Worm (Caenorhabditis elegans): Measurements from ENCODE around the gene F59A7.7.

The F59A7.7 gene

DNA sequence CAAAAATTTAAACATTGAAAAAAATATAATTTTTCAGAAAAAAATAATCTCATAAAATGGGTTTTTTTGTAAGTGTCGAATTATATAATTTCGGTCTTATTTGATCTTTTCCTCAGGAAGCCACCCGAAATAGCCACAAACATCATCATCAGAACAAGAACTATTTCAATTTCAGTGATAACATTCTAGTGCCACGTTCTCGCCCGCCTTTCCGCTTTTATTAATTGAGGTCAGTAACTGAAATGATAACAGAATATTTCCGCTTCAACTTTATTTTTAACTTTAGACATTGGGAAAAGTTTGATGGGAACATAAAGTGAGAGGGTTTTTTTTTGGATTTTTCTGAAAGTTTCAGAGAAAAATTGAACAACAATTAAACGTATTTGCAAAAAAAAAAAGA, 22.7 kb upstream of the F59A7.7 start:
- TF ChIP-seq rbr-2 (tag; optimal IDR thresholded peaks at IDR 0.05) (no peak), nhr-10 (tag; optimal IDR thresholded peaks at IDR 0.05) (no peak), pqm-1 (tag; optimal IDR thresholded peaks at IDR 0.05) (peak; percentile 83), php-3 (GFP tag; IDR thresholded peaks at IDR 0.05) (no peak), spr-1 (tag; optimal IDR thresholded peaks at IDR 0.05) (no peak), ces-1 (GFP tag; optimal IDR thresholded peaks at IDR 0.05) (no peak), daf-19 (GFP tag; conservative IDR thresholded peaks at IDR 0.05) (no peak), daf-16 (GFP tag; optimal IDR thresholded peaks at IDR 0.05) (no peak), daf-16 (tag; optimal IDR thresholded peaks at IDR 0.05) (peak; percentile 31), dmd-6 (GFP tag; IDR thresholded peaks at IDR 0.05) (peak; percentile 36; the same call in 1 of the 2 replicates), ceh-44 (GFP tag; IDR thresholded peaks at IDR 0.05) (no peak), nhr-28 (tag; optimal IDR thresholded peaks at IDR 0.05) (peak; percentile 32), nhr-41 (GFP tag; IDR thresholded peaks at IDR 0.05) (no peak), unc-62 (GFP tag; optimal IDR thresholded peaks at IDR 0.05 in 1 of 2) (peak in 1 of 2 experiments; percentile 30), unc-62 (tag; optimal IDR thresholded peaks at IDR 0.05) (no peak), daf-8 (GFP tag; IDR thresholded peaks at IDR 0.05) (no peak), hmg-1.1 (GFP tag; IDR thresholded peaks at IDR 0.05) (no peak), skn-1 (tag; optimal IDR thresholded peaks at IDR 0.05) (no peak), hlh-11 (tag; optimal IDR thresholded peaks at IDR 0.05) (peak; percentile 8), lir-3 (tag; optimal IDR thresholded peaks at IDR 0.05) (no peak)

- TF ChIP-seq egl-43 (GFP tag; IDR thresholded peaks at IDR 0.05) (0 out of 2 replicates have a peak, but pooled peaks have one; percentile 40), set-16 (GFP tag; IDR thresholded peaks at IDR 0.05) (peak; percentile 90), aly-2 (tag; optimal IDR thresholded peaks at IDR 0.05) (no peak), cey-2 (tag; optimal IDR thresholded peaks at IDR 0.05; ENCODE audit: borderline replicate concordance, insufficient read depth) (no peak)
These were observed 20.5 kb upstream of the F59A7.7 start for ce11 chrV:1991381-1991780.

- TF ChIP-seq zfp-2 (tag; optimal IDR thresholded peaks at IDR 0.05), result no peak
- TF ChIP-seq spr-1 (tag; optimal IDR thresholded peaks at IDR 0.05), result no peak
- no peak for TF ChIP-seq snpc-4 (tag; optimal IDR thresholded peaks at IDR 0.05)
- TF ChIP-seq set-16 (GFP tag; IDR thresholded peaks at IDR 0.05), result peak; percentile 76
- no peak for TF ChIP-seq mes-2 (tag; optimal IDR thresholded peaks at IDR 0.05; ENCODE audit: poor library complexity, severe bottlenecking)
- no peak for TF ChIP-seq mdt-29 (GFP tag; IDR thresholded peaks at IDR 0.05)
- no peak for TF ChIP-seq nhr-48 (tag; optimal IDR thresholded peaks at IDR 0.05)
- TF ChIP-seq ZK546.5 (tag; optimal IDR thresholded peaks at IDR 0.05), result no peak
These were observed 19.3 kb upstream of the F59A7.7 start, which contains the start of gene tnt-4 for ce11 chrV:1992515-1992968. TSS of gene tnt-4 (minus strand) at chrV:1992918.

DNA sequence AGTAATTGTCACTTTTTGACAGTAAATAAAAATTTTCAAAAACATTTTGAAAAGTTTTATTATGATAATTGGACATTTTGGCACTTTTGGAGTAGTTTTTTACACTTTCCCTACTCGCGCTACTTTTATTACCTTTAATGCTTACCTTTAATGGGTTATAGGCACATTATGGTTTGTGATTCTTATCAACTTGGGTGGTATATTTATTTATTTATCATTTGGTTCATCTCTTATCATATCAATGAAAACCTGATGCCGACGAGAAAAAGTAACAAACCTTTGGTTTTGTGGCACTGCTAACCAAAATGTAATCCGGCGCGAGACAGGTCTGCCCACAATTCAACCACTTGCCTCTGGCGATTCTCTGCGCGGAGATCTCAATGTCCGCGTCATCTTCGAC, 13.5 kb upstream of the F59A7.7 start:
- TF ChIP-seq daf-16 (GFP tag; optimal IDR thresholded peaks at IDR 0.05) (no peak), daf-16 (tag; optimal IDR thresholded peaks at IDR 0.05) (peak; percentile 63), egl-27 (tag; optimal IDR thresholded peaks at IDR 0.05) (no peak), nhr-28 (tag; optimal IDR thresholded peaks at IDR 0.05) (peak; percentile 22), hif-1 (tag; optimal IDR thresholded peaks at IDR 0.05) (no peak), nhr-11 (tag; optimal IDR thresholded peaks at IDR 0.05) (no peak), dve-1 (tag; optimal IDR thresholded peaks at IDR 0.05; ENCODE audit: insufficient read depth) (no peak), ztf-11 (tag; optimal IDR thresholded peaks at IDR 0.05) (no peak), lim-7 (GFP tag; IDR thresholded peaks at IDR 0.05) (no peak), sdz-12 (GFP tag; optimal IDR thresholded peaks at IDR 0.05) (no peak), lin-29 (GFP tag; IDR thresholded peaks at IDR 0.05) (no peak), php-3 (GFP tag; IDR thresholded peaks at IDR 0.05) (peak; percentile 74)
